Worm (Caenorhabditis elegans): ENCODE results near the gene B0334.4.

Gene B0334.4

DNA sequence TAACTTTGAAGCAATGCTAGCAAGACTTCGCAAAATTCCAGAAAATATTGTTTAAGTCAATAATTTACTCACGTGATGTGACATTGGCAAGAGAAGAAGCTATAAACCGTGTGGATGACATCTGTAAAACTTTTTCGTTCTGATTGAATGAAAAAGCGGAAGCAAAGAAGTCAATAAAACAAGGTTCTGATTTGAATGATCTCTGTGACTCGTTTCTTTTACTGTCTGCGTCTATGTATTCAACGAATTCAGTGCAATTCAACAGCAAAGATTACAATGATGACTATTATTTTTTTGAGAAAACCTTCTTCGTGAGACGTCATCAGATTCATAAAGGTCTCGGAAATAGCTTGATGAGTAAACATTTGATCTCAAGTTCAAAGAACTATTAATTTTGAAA, 2.6 kb upstream of the B0334.4 start, which contains the start of gene hacl-1:
Gene hacl-1, minus strand, starts transcription at position 121 of the 400 bp plus-strand sequence.
- TF ChIP-seq ets-5 (GFP tag; IDR thresholded peaks at IDR 0.05), result no peak
- TF ChIP-seq hpl-2 (GFP tag; optimal IDR thresholded peaks at IDR 0.05), result no peak
- TF ChIP-seq ceh-88 (GFP tag; IDR thresholded peaks at IDR 0.05), result no peak
- peak; percentile 49 for TF ChIP-seq nhr-19 (GFP tag; conservative IDR thresholded peaks at IDR 0.05)
- no peak for TF ChIP-seq C16A3.4 (tag; optimal IDR thresholded peaks at IDR 0.05)
- no peak for TF ChIP-seq nhr-12 (tag; optimal IDR thresholded peaks at IDR 0.05)
- no peak for TF ChIP-seq egl-27 (tag; optimal IDR thresholded peaks at IDR 0.05)
- no peak for TF ChIP-seq pqm-1 (tag; optimal IDR thresholded peaks at IDR 0.05)
- TF ChIP-seq dpl-1 (GFP tag; optimal IDR thresholded peaks at IDR 0.05), result peak in 1 of 3 experiments; percentile 9
- TF ChIP-seq unc-30 (tag; optimal IDR thresholded peaks at IDR 0.05), result no peak
- TF ChIP-seq mep-1 (tag; optimal IDR thresholded peaks at IDR 0.05), result peak; percentile 28
- no peak for TF ChIP-seq unc-130 (tag; optimal IDR thresholded peaks at IDR 0.05)
- peak; percentile 34 for TF ChIP-seq nhr-47 (tag; optimal IDR thresholded peaks at IDR 0.05)
- no peak for TF ChIP-seq nhr-76 (tag; optimal IDR thresholded peaks at IDR 0.05)
- TF ChIP-seq lin-15B (tag; optimal IDR thresholded peaks at IDR 0.05), result no peak
- peak in 1 of 2 experiments; percentile 36 for TF ChIP-seq lin-35 (GFP tag; optimal IDR thresholded peaks at IDR 0.05)
- no peak for TF ChIP-seq hlh-17 (GFP tag; optimal IDR thresholded peaks at IDR 0.05; ENCODE audit: borderline replicate concordance)
- TF ChIP-seq grh-1 (GFP tag; IDR thresholded peaks at IDR 0.05), result no peak
- peak; percentile 64 for TF ChIP-seq nhr-20 (tag; optimal IDR thresholded peaks at IDR 0.05)
- no peak for TF ChIP-seq unc-62 (GFP tag; optimal IDR thresholded peaks at IDR 0.05)
- no peak for TF ChIP-seq ceh-90 (tag; optimal IDR thresholded peaks at IDR 0.05)
- TF ChIP-seq ces-1 (GFP tag; optimal IDR thresholded peaks at IDR 0.05), result no peak
- peak; percentile 44 for TF ChIP-seq blmp-1 (tag; optimal IDR thresholded peaks at IDR 0.05)
- no peak for TF ChIP-seq fkh-4 (tag; optimal IDR thresholded peaks at IDR 0.05; ENCODE audit: borderline replicate concordance)
- TF ChIP-seq lsy-2 (tag; optimal IDR thresholded peaks at IDR 0.05), result peak; percentile 29 to 40
- TF ChIP-seq C04F5.9 (tag; optimal IDR thresholded peaks at IDR 0.05), result no peak
- no peak for TF ChIP-seq irx-1 (tag; optimal IDR thresholded peaks at IDR 0.05)
- TF ChIP-seq F16B12.6 (tag; optimal IDR thresholded peaks at IDR 0.05), result no peak
- TF ChIP-seq pax-3 (tag; optimal IDR thresholded peaks at IDR 0.05), result no peak
- no peak for TF ChIP-seq pag-3 (tag; optimal IDR thresholded peaks at IDR 0.05; ENCODE audit: borderline replicate concordance, insufficient read depth)
- no peak for TF ChIP-seq swsn-7 (tag; optimal IDR thresholded peaks at IDR 0.05)
- no peak for TF ChIP-seq ceh-63 (GFP tag; optimal IDR thresholded peaks at IDR 0.05)
- no peak for TF ChIP-seq ama-1 (optimal IDR thresholded peaks at IDR 0.05)
- TF ChIP-seq fkh-8 (tag; optimal IDR thresholded peaks at IDR 0.05), result peak; percentile 76
- no peak for TF ChIP-seq efl-1 (optimal IDR thresholded peaks at IDR 0.05)
- TF ChIP-seq efl-1 (GFP tag; optimal IDR thresholded peaks at IDR 0.05 in 1 of 2), result peak in 1 of 2 experiments; percentile 91
- TF ChIP-seq snpc-4 (tag; optimal IDR thresholded peaks at IDR 0.05), result no peak
- peak; percentile 14 for TF ChIP-seq nhr-90 (tag; optimal IDR thresholded peaks at IDR 0.05; ENCODE audit: poor library complexity)
- TF ChIP-seq egl-13 (tag; optimal IDR thresholded peaks at IDR 0.05), result no peak
- no peak for TF ChIP-seq zag-1 (tag; optimal IDR thresholded peaks at IDR 0.05)
- TF ChIP-seq dsc-1 (tag; optimal IDR thresholded peaks at IDR 0.05), result no peak
- no peak for TF ChIP-seq nhr-28 (tag; optimal IDR thresholded peaks at IDR 0.05)
- TF ChIP-seq nhr-85 (tag), result peak; percentile 87
- no peak for TF ChIP-seq aly-2 (tag; optimal IDR thresholded peaks at IDR 0.05)
- TF ChIP-seq hlh-4 (tag; optimal IDR thresholded peaks at IDR 0.05), result no peak
- TF ChIP-seq nhr-71 (tag; optimal IDR thresholded peaks at IDR 0.05), result peak; percentile 74
- TF ChIP-seq lin-14 (GFP tag; optimal IDR thresholded peaks at IDR 0.05), result peak; percentile 35
- no peak for TF ChIP-seq alr-1 (tag; optimal IDR thresholded peaks at IDR 0.05; ENCODE audit: borderline replicate concordance)
- peak in 1 of 6 experiments; percentile 21 for TF ChIP-seq elt-3 (tag; optimal IDR thresholded peaks at IDR 0.05)
- TF ChIP-seq unc-86 (tag; optimal IDR thresholded peaks at IDR 0.05), result no peak
- TF ChIP-seq skn-1 (tag; optimal IDR thresholded peaks at IDR 0.05), result peak; percentile 31
- no peak for TF ChIP-seq tbx-2 (tag; optimal IDR thresholded peaks at IDR 0.05)
- TF ChIP-seq C34B4.2 (tag; optimal IDR thresholded peaks at IDR 0.05), result no peak
- no peak for TF ChIP-seq isw-1 (GFP tag; IDR thresholded peaks at IDR 0.05)

Measured in whole organism, L1 larva.